Fruit fly (Drosophila melanogaster) Kc167 (cell line): Measurements from ENCODE around the gene CG4709.

Experiments
- Myc ChIP-seq: fragments of >200 bp; optimal IDR thresholded peaks from 2 replicates; lab custom pipeline; 2017; ENCODE audit warnings: missing external identifiers
- Sin3A ChIP-seq: fragments of >200 bp; optimal IDR thresholded peaks from 2 replicates; lab custom pipeline; 2018; ENCODE audit warnings: missing external identifiers
- h ChIP-seq: fragments of >200 bp; optimal IDR thresholded peaks from 3 replicates; lab custom pipeline; 2018; ENCODE audit warnings: missing external identifiers
- insv ChIP-seq: fragments of >200 bp; optimal IDR thresholded peaks from 3 replicates; lab custom pipeline; 2018; ENCODE audit warnings: missing external identifiers
- psq ChIP-seq: fragments of >200 bp; optimal IDR thresholded peaks from 2 replicates; lab custom pipeline; 2017; ENCODE audit warnings: missing external identifiers
- ttk ChIP-seq: sonication (Bioruptor generic); optimal IDR thresholded peaks from 2 replicates; lab custom pipeline; 2017; ENCODE audit warnings: missing external identifiers

DNA sequence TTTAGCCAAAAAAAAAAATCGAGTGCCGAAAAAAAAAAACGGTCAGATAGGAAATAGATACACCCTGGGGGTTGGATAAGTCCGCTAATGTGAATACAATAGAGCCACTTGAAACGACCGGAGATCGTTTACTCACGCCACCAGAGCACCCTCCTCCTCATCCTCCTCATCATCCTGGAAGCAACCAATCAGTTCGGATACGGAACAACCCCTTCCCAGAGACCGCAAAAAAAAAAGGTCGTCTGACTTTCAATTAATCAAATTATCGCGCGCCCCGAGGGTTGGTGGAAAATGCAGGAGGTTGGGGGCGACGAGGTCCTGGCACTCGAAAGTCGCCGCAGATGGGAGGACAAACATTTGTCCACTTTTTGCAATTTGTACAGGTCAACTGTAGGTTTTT lies 18.5 kb downstream of the CG4709 start:
- TF ChIP-seq psq: no peak
- TF ChIP-seq h (lab: Kevin White, UChicago): no peak
- TF ChIP-seq Sin3A (lab: Kevin White, UChicago): no peak
- no peak for TF ChIP-seq insv (lab: Kevin White, UChicago)
- TF ChIP-seq ttk (lab: Kevin White, UChicago): no peak
- TF ChIP-seq Myc (lab: Kevin White, UChicago): no peak
